Worm (Caenorhabditis elegans) whole organism, late embryonic: Measurements from ENCODE around the gene K09C8.8.

Experiments used
- F13H6.1 ChIP-seq: sonication (generic microtip); optimal IDR thresholded peaks from 2 replicates; lab custom pipeline; 2016; ENCODE audit warnings: missing genetic modification characterization, missing compliant biosample characterization
- T23F11.4 ChIP-seq: fragments of 200-800 bp; sonication (Bioruptor generic); optimal IDR thresholded peaks from 2 replicates; lab custom pipeline; 2018; ENCODE audit warnings: mild to moderate bottlenecking, missing genetic modification characterization, missing compliant biosample characterization
- ama-1 ChIP-seq: fragments of 150-350 bp; optimal IDR thresholded peaks from 2 replicates; lab custom pipeline; 2014
- dmd-4 ChIP-seq: sonication (generic microtip); optimal IDR thresholded peaks from 2 replicates; lab custom pipeline; 2016; ENCODE audit warnings: borderline replicate concordance, missing genetic modification characterization, missing compliant biosample characterization
- fkh-10 ChIP-seq: fragments of 150-350 bp; optimal IDR thresholded peaks from 2 replicates; lab custom pipeline; 2014; ENCODE audit warnings: missing biosample characterization, missing genetic modification reagents, missing genetic modification characterization
- lim-6 ChIP-seq: sonication (generic microtip); optimal IDR thresholded peaks from 2 replicates; lab custom pipeline; 2016; ENCODE audit warnings: missing genetic modification characterization, missing compliant biosample characterization
- nfya-1 ChIP-seq: sonication (generic microtip); optimal IDR thresholded peaks from 2 replicates; lab custom pipeline; 2017; ENCODE audit warnings: missing genetic modification characterization, mild to moderate bottlenecking, missing compliant biosample characterization, antibody characterized with exemption, moderate library complexity
- pqm-1 ChIP-seq: sonication (generic microtip); optimal IDR thresholded peaks from 2 replicates; lab custom pipeline; 2016; ENCODE audit warnings: missing genetic modification characterization, missing compliant biosample characterization
- tbx-2 ChIP-seq: sonication (generic microtip); optimal IDR thresholded peaks from 2 replicates; lab custom pipeline; 2016; ENCODE audit warnings: missing genetic modification characterization, missing compliant biosample characterization
- unc-3 ChIP-seq, 2 experiments: fragments of 200-800 bp in 1 of 2; sonication (Bioruptor generic) in 1 of 2; sonication (generic microtip) in 1 of 2; conservative IDR thresholded peaks in 1 of 2; optimal IDR thresholded peaks in 1 of 2; 2 replicates each; pipeline versions ENCODE4 v1.3.6 to Lab custom; 2016 to 2022; ENCODE audit warnings: missing compliant biosample characterization in 2 of 2, missing genetic modification characterization in 2 of 2, missing genetic modification reagents in 1 of 2

ce11 chrX:10970629-10971028 is at the start of gene K09C8.8:
- no peak for TF ChIP-seq ama-1 (lab: Kevin White, UChicago)
- no peak for TF ChIP-seq tbx-2 (tag; lab: Kevin White, UChicago)
- no peak for TF ChIP-seq T23F11.4 (GFP tag; lab: Kevin White, UChicago)
- no peak for TF ChIP-seq unc-3 (GFP tag; conservative IDR thresholded peaks at IDR 0.05; lab: Robert Waterston, UW)
- TF ChIP-seq unc-3 (tag; optimal IDR thresholded peaks at IDR 0.05; lab: Kevin White, UChicago), result no peak
- no peak for TF ChIP-seq F13H6.1 (tag; lab: Kevin White, UChicago)
- no peak for TF ChIP-seq lim-6 (tag; lab: Kevin White, UChicago)
- TF ChIP-seq fkh-10 (GFP tag; lab: Kevin White, UChicago), result no peak
- no peak for TF ChIP-seq nfya-1
- TF ChIP-seq pqm-1 (tag; lab: Kevin White, UChicago), result no peak
- TF ChIP-seq dmd-4 (tag; lab: Kevin White, UChicago), result no peak
